Worm (Caenorhabditis elegans): ENCODE measurements around the gene Y71H2AM.11.

- no peak for TF ChIP-seq lir-3 (tag; optimal IDR thresholded peaks at IDR 0.05; ENCODE audit: poor library complexity)
- TF ChIP-seq snpc-4 (tag; optimal IDR thresholded peaks at IDR 0.05), result no peak
- TF ChIP-seq zag-1 (tag; optimal IDR thresholded peaks at IDR 0.05), result no peak
- no peak for TF ChIP-seq nhr-90 (tag; optimal IDR thresholded peaks at IDR 0.05; ENCODE audit: poor library complexity)
- no peak for TF ChIP-seq nhr-11 (tag; optimal IDR thresholded peaks at IDR 0.05)
- TF ChIP-seq unc-62 (GFP tag; optimal IDR thresholded peaks at IDR 0.05), result no peak
- no peak for TF ChIP-seq tlp-1 (tag; optimal IDR thresholded peaks at IDR 0.05)
- no peak for TF ChIP-seq nhr-237 (tag; optimal IDR thresholded peaks at IDR 0.05)
- TF ChIP-seq egl-27 (tag; optimal IDR thresholded peaks at IDR 0.05), result no peak
- TF ChIP-seq mdl-1 (tag; optimal IDR thresholded peaks at IDR 0.05), result no peak
- no peak for TF ChIP-seq lin-13 (GFP tag; optimal IDR thresholded peaks at IDR 0.05)
Observed at ce11 chrIII:2675449-2675848, 49.4 kb downstream of the Y71H2AM.11 start.
